Worm (Caenorhabditis elegans) whole organism, L2 larva: ENCODE data around the gene bli-5.

Source experiments
- ZK546.5 ChIP-seq: sonication (generic microtip); optimal IDR thresholded peaks from 2 replicates; lab custom pipeline; 2017; ENCODE audit warnings: missing biosample characterization, missing genetic modification characterization
- aly-2 ChIP-seq: fragments of 150-350 bp; optimal IDR thresholded peaks from 2 replicates; lab custom pipeline; 2014; ENCODE audit warnings: missing biosample characterization, missing genetic modification characterization
- ama-1 ChIP-seq: fragments of 150-350 bp; optimal IDR thresholded peaks from 2 replicates; lab custom pipeline; 2018; ENCODE audit warnings: inconsistent platforms
- nhr-77 ChIP-seq: fragments of 150-350 bp; optimal IDR thresholded peaks from 2 replicates; lab custom pipeline; 2014; ENCODE audit warnings: missing biosample characterization, missing genetic modification characterization
- skn-1 ChIP-seq: sonication (generic microtip); optimal IDR thresholded peaks from 2 replicates; lab custom pipeline; 2017; ENCODE audit warnings: missing biosample characterization, missing genetic modification characterization
- sma-3 ChIP-seq: sonication (generic microtip); optimal IDR thresholded peaks from 2 replicates; lab custom pipeline; 2016; ENCODE audit warnings: missing genetic modification reagents, missing genetic modification characterization, missing compliant biosample characterization

ce11 chrIII:13380196-13380595 lies 49.4 kb downstream of the bli-5 start, which contains the start of gene T03F6.6:
- TF ChIP-seq aly-2 (tag; lab: Kevin White, UChicago) = no peak
- TF ChIP-seq ama-1 (lab: Kevin White, UChicago) = no peak
- no peak for TF ChIP-seq nhr-77 (tag; lab: Kevin White, UChicago)
- TF ChIP-seq skn-1 (tag; lab: Kevin White, UChicago) = no peak
- TF ChIP-seq ZK546.5 = no peak
- no peak for TF ChIP-seq sma-3 (GFP tag; lab: Kevin White, UChicago)
